Fruit fly (Drosophila melanogaster) whole organism, embryonic: ENCODE results near the gene CG5160.

Source experiments
- Ada2b ChIP-seq: fragments of 200-800 bp; sonication (Bioruptor generic); IDR thresholded peaks from 2 replicates; pipeline ENCODE4 v1.3.6; 2022; ENCODE audit warnings: missing biosample characterization, missing genetic modification characterization
- CG10462 ChIP-seq: fragments of 200-800 bp; sonication (Bioruptor generic); optimal IDR thresholded peaks from 2 replicates; lab custom pipeline; 2016; ENCODE audit warnings: missing biosample characterization, missing genetic modification characterization
- CG10565 ChIP-seq: fragments of 200-800 bp; sonication (Bioruptor generic); optimal IDR thresholded peaks from 3 replicates; lab custom pipeline; 2016; ENCODE audit warnings: missing biosample characterization, mild to moderate bottlenecking, missing genetic modification characterization
- CG10654 ChIP-seq: fragments of 200-800 bp; sonication (Bioruptor generic); optimal IDR thresholded peaks from 2 replicates; lab custom pipeline; 2016; ENCODE audit warnings: missing biosample characterization, missing genetic modification characterization
- CG10979 ChIP-seq: fragments of 200-800 bp; sonication (Bioruptor generic); optimal IDR thresholded peaks from 2 replicates; lab custom pipeline; 2018; ENCODE audit warnings: missing biosample characterization, mild to moderate bottlenecking, missing genetic modification characterization, moderate library complexity
- CG12299 ChIP-seq: fragments of 200-800 bp; sonication (Bioruptor generic); optimal IDR thresholded peaks from 2 replicates; lab custom pipeline; 2018; ENCODE audit warnings: missing biosample characterization, mild to moderate bottlenecking, missing genetic modification characterization
- CG12659 ChIP-seq: fragments of 200-800 bp; sonication (Bioruptor generic); optimal IDR thresholded peaks from 3 replicates; lab custom pipeline; 2017; ENCODE audit warnings: mild to moderate bottlenecking, missing biosample characterization, missing genetic modification reagents, missing genetic modification characterization
- CG13424 ChIP-seq: fragments of 200-800 bp; sonication (Bioruptor generic); optimal IDR thresholded peaks from 2 replicates; lab custom pipeline; 2019; ENCODE audit warnings: missing biosample characterization, mild to moderate bottlenecking, missing genetic modification characterization, moderate library complexity
- CG14441 ChIP-seq: fragments of 200-800 bp; sonication (Bioruptor generic); IDR thresholded peaks from 2 replicates; pipeline ENCODE4 v1.3.6; 2022; ENCODE audit warnings: missing biosample characterization, missing genetic modification characterization
- CG15479 ChIP-seq: fragments of 200-800 bp; sonication (Bioruptor generic); optimal IDR thresholded peaks from 3 replicates; lab custom pipeline; 2019; ENCODE audit warnings: missing biosample characterization, mild to moderate bottlenecking, missing genetic modification characterization, moderate library complexity
- CG15514 ChIP-seq: fragments of 200-800 bp; sonication (Bioruptor generic); optimal IDR thresholded peaks from 3 replicates; lab custom pipeline; 2017; ENCODE audit warnings: missing biosample characterization, missing genetic modification characterization, mild to moderate bottlenecking, moderate library complexity, missing genetic modification reagents
- CG18764 ChIP-seq: fragments of 200-800 bp; sonication (Bioruptor generic); optimal IDR thresholded peaks from 3 replicates; lab custom pipeline; 2016; ENCODE audit warnings: missing biosample characterization, missing genetic modification characterization
- CG2129 ChIP-seq: fragments of 200-800 bp; sonication (Bioruptor generic); IDR thresholded peaks from 2 replicates; pipeline ENCODE4 v1.3.6; 2022; ENCODE audit warnings: missing biosample characterization, missing genetic modification characterization; ENCODE audit not compliant: partially characterized antibody
- CG30403 ChIP-seq: fragments of 200-800 bp; sonication (Bioruptor generic); optimal IDR thresholded peaks from 3 replicates; lab custom pipeline; 2016; ENCODE audit warnings: missing biosample characterization, missing genetic modification characterization
- CG34376 ChIP-seq: fragments of 200-800 bp; sonication (Bioruptor generic); optimal IDR thresholded peaks from 2 replicates; lab custom pipeline; 2018; ENCODE audit warnings: missing biosample characterization, mild to moderate bottlenecking, missing genetic modification characterization
- CG3838 ChIP-seq: fragments of 200-800 bp; sonication (Bioruptor generic); optimal IDR thresholded peaks from 3 replicates; lab custom pipeline; 2016; ENCODE audit warnings: missing biosample characterization, missing genetic modification characterization
- CG7271 ChIP-seq: fragments of 200-800 bp; sonication (Bioruptor generic); optimal IDR thresholded peaks from 2 replicates; lab custom pipeline; 2018; ENCODE audit warnings: missing biosample characterization, mild to moderate bottlenecking, missing genetic modification characterization, moderate library complexity
- CG8089 ChIP-seq: fragments of 200-800 bp; sonication (Bioruptor generic); optimal IDR thresholded peaks from 3 replicates; lab custom pipeline; 2016; ENCODE audit warnings: missing biosample characterization, missing genetic modification characterization
- CG8281 ChIP-seq: fragments of 200-800 bp; sonication (Bioruptor generic); optimal IDR thresholded peaks from 2 replicates; lab custom pipeline; 2018; ENCODE audit warnings: missing biosample characterization, mild to moderate bottlenecking, missing genetic modification characterization, moderate library complexity
- CG8290 ChIP-seq, 3 experiments: fragments of 200-800 bp; sonication (Bioruptor generic); optimal IDR thresholded peaks; 2 replicates each; lab custom pipeline; 2016 to 2019; ENCODE audit warnings: missing biosample characterization in 3 of 3, missing genetic modification characterization in 3 of 3, mild to moderate bottlenecking in 2 of 3, moderate library complexity in 1 of 3
- CG8765 ChIP-seq: fragments of 200-800 bp; sonication (Bioruptor generic); IDR thresholded peaks from 2 replicates; pipeline ENCODE4 v1.3.6; 2022; ENCODE audit warnings: missing biosample characterization, missing genetic modification characterization
- CG9215 ChIP-seq: fragments of 200-800 bp; sonication (Bioruptor generic); IDR thresholded peaks from 2 replicates; pipeline ENCODE4 v1.3.6; 2022; ENCODE audit warnings: missing biosample characterization, missing genetic modification characterization
- Dll ChIP-seq: fragments of 200-800 bp; sonication (Bioruptor generic); IDR thresholded peaks from 4 replicates; pipeline ENCODE4 v1.3.6; 2022; ENCODE audit warnings: missing biosample characterization, missing genetic modification characterization; ENCODE audit not compliant: partially characterized antibody
- Eip74EF ChIP-seq, 2 experiments: fragments of 200-800 bp in 1 of 2; fragments of >200 bp in 1 of 2; sonication (Bioruptor generic) in 1 of 2; optimal IDR thresholded peaks; 2 replicates each; lab custom pipeline; 2017 to 2019; ENCODE audit warnings: missing biosample characterization in 2 of 2, missing genetic modification characterization in 2 of 2, mild to moderate bottlenecking in 1 of 2, moderate library complexity in 1 of 2
- HHEX ChIP-seq: fragments of 200-800 bp; sonication (Bioruptor generic); optimal IDR thresholded peaks from 3 replicates; lab custom pipeline; 2017; ENCODE audit warnings: missing biosample characterization, mild to moderate bottlenecking, missing genetic modification characterization, missing genetic modification reagents
- HLH54F ChIP-seq: fragments of 200-800 bp; sonication (Bioruptor generic); optimal IDR thresholded peaks from 3 replicates; lab custom pipeline; 2016; ENCODE audit warnings: missing biosample characterization, missing genetic modification characterization
- HmgD ChIP-seq: fragments of 200-800 bp; sonication (Bioruptor generic); optimal IDR thresholded peaks from 3 replicates; lab custom pipeline; 2016; ENCODE audit warnings: missing biosample characterization, missing genetic modification characterization
- Hsf ChIP-seq: fragments of 200-800 bp; sonication (Bioruptor generic); optimal IDR thresholded peaks from 3 replicates; lab custom pipeline; 2016; ENCODE audit warnings: missing biosample characterization, missing genetic modification characterization
- Oli ChIP-seq: fragments of 200-800 bp; sonication (Bioruptor generic); optimal IDR thresholded peaks from 2 replicates; lab custom pipeline; 2018; ENCODE audit warnings: missing biosample characterization, mild to moderate bottlenecking, missing genetic modification characterization, moderate library complexity
- Opbp ChIP-seq: fragments of 200-800 bp; sonication (Bioruptor generic); IDR thresholded peaks from 3 replicates; pipeline ENCODE4 v1.3.6; 2022; ENCODE audit warnings: missing biosample characterization, missing genetic modification characterization; ENCODE audit not compliant: partially characterized antibody
- Sox100B ChIP-seq: fragments of 200-800 bp; sonication (Bioruptor generic); optimal IDR thresholded peaks from 3 replicates; lab custom pipeline; 2018; ENCODE audit warnings: missing biosample characterization, mild to moderate bottlenecking, missing genetic modification characterization
- Tbp ChIP-seq: fragments of >200 bp; optimal IDR thresholded peaks from 2 replicates; lab custom pipeline; 2018; ENCODE audit warnings: missing biosample characterization, missing genetic modification characterization
- ara ChIP-seq: fragments of 200-800 bp; sonication (Bioruptor generic); IDR thresholded peaks from 2 replicates; pipeline ENCODE4 v1.3.6; 2022; ENCODE audit warnings: missing biosample characterization, missing genetic modification characterization
- ase ChIP-seq: fragments of 200-800 bp; sonication (Bioruptor generic); IDR thresholded peaks from 3 replicates; pipeline ENCODE4 v1.3.6; 2022; ENCODE audit warnings: missing biosample characterization, missing genetic modification characterization
- bowl ChIP-seq: fragments of 200-800 bp; sonication (Bioruptor generic); IDR thresholded peaks from 2 replicates; pipeline ENCODE4 v1.3.6; 2022; ENCODE audit warnings: missing biosample characterization, missing genetic modification characterization
- dati ChIP-seq: fragments of 200-800 bp; sonication (Bioruptor generic); IDR thresholded peaks from 2 replicates; pipeline ENCODE4 v1.3.6; 2022; ENCODE audit warnings: missing biosample characterization, missing genetic modification characterization
- dm ChIP-seq: fragments of 200-800 bp; sonication (Bioruptor generic); optimal IDR thresholded peaks from 3 replicates; lab custom pipeline; 2016; ENCODE audit warnings: missing biosample characterization, missing genetic modification characterization
- dysf ChIP-seq: fragments of 200-800 bp; sonication (Bioruptor generic); IDR thresholded peaks from 3 replicates; pipeline ENCODE4 v1.3.6; 2022; ENCODE audit warnings: missing biosample characterization, missing genetic modification characterization
- eve ChIP-seq, 2 experiments: fragments of >200 bp; optimal IDR thresholded peaks; 2 replicates each; lab custom pipeline; 2017; ENCODE audit warnings: missing biosample characterization in 2 of 2, missing genetic modification characterization in 2 of 2
- h ChIP-seq: fragments of >200 bp; optimal IDR thresholded peaks from 2 replicates; lab custom pipeline; 2017
- inv ChIP-seq: fragments of 200-800 bp; sonication (Bioruptor generic); IDR thresholded peaks from 2 replicates; pipeline ENCODE4 v1.3.6; 2022; ENCODE audit warnings: missing biosample characterization, missing genetic modification characterization; ENCODE audit not compliant: partially characterized antibody
- kni ChIP-seq: fragments of 200-800 bp; sonication (Bioruptor generic); optimal IDR thresholded peaks from 3 replicates; lab custom pipeline; 2017; ENCODE audit warnings: mild to moderate bottlenecking, missing biosample characterization, missing genetic modification reagents, missing genetic modification characterization
- lab ChIP-seq: fragments of 200-800 bp; sonication (Bioruptor generic); optimal IDR thresholded peaks from 3 replicates; lab custom pipeline; 2017; ENCODE audit warnings: missing biosample characterization, missing genetic modification characterization, mild to moderate bottlenecking, moderate library complexity, missing genetic modification reagents
- luna ChIP-seq: fragments of 200-800 bp; sonication (Bioruptor generic); optimal IDR thresholded peaks from 2 replicates; lab custom pipeline; 2016; ENCODE audit warnings: missing biosample characterization, missing genetic modification characterization
- p53 ChIP-seq: fragments of 200-800 bp; sonication (Bioruptor generic); optimal IDR thresholded peaks from 2 replicates; lab custom pipeline; 2016; ENCODE audit warnings: missing biosample characterization, missing genetic modification characterization
- rib ChIP-seq: fragments of 200-800 bp; sonication (Bioruptor generic); IDR thresholded peaks from 2 replicates; pipeline ENCODE4 v1.3.6; 2022; ENCODE audit warnings: missing biosample characterization, missing genetic modification characterization
- salm ChIP-seq: fragments of 200-800 bp; sonication (Bioruptor generic); optimal IDR thresholded peaks from 2 replicates; lab custom pipeline; 2018; ENCODE audit warnings: missing biosample characterization, mild to moderate bottlenecking, missing genetic modification characterization
- shn ChIP-seq: fragments of 200-800 bp; sonication (Bioruptor generic); optimal IDR thresholded peaks from 3 replicates; lab custom pipeline; 2016; ENCODE audit warnings: missing biosample characterization, missing genetic modification characterization
- trh ChIP-seq: fragments of 200-800 bp; sonication (Bioruptor generic); optimal IDR thresholded peaks from 2 replicates; lab custom pipeline; 2016; ENCODE audit warnings: missing biosample characterization, missing genetic modification characterization

CG5160 gene

dm6 chr2L:7387813-7388558 is 10.6 kb downstream of the CG5160 start, which contains the start of the genes CG5149 and gudu (continued):
- TF ChIP-seq trh (GFP tag; lab: Kevin White, UChicago): no peak
- no peak for TF ChIP-seq CG3838 (GFP tag; lab: Kevin White, UChicago)
- no peak for TF ChIP-seq CG7271
- TF ChIP-seq CG34376 (GFP tag; lab: Kevin White, UChicago): no peak
- no peak for TF ChIP-seq HLH54F
- TF ChIP-seq rib (GFP tag; lab: Robert Waterston, UW): no peak
- TF ChIP-seq ase (GFP tag; lab: Robert Waterston, UW): no peak
- TF ChIP-seq dm (GFP tag; lab: Kevin White, UChicago): peak; percentile 5
- no peak for TF ChIP-seq CG18764 (GFP tag; lab: Kevin White, UChicago)
- TF ChIP-seq CG10654 (GFP tag; lab: Kevin White, UChicago): no peak
- TF ChIP-seq CG10462 (GFP tag; lab: Kevin White, UChicago): no peak
- TF ChIP-seq kni (GFP tag; lab: Kevin White, UChicago): no peak
- TF ChIP-seq shn: no peak
- no peak for TF ChIP-seq Hsf
- no peak for TF ChIP-seq CG30403 (GFP tag; lab: Kevin White, UChicago)
- TF ChIP-seq CG14441 (GFP tag; lab: Robert Waterston, UW): 0 out of 2 replicates have a peak, but pooled peaks have one; percentile 23
- no peak for TF ChIP-seq bowl (GFP tag; lab: Robert Waterston, UW)
- no peak for TF ChIP-seq CG10979 (tag; lab: Kevin White, UChicago)
- no peak for TF ChIP-seq ara
- no peak for TF ChIP-seq HHEX (GFP tag; lab: Kevin White, UChicago)
- no peak for TF ChIP-seq CG13424 (tag; lab: Kevin White, UChicago)
- TF ChIP-seq CG8281 (tag; lab: Kevin White, UChicago): no peak
- TF ChIP-seq Tbp (GFP tag; lab: Kevin White, UChicago): no peak
- no peak for TF ChIP-seq CG15479
- peak; percentile 51 for TF ChIP-seq CG8765 (GFP tag; lab: Robert Waterston, UW)
- no peak for TF ChIP-seq Sox100B
- peak; percentile 89 for TF ChIP-seq inv (GFP tag; lab: Robert Waterston, UW)
- TF ChIP-seq CG8089 (GFP tag; lab: Kevin White, UChicago): no peak
- peak; percentile 24 for TF ChIP-seq HmgD
- TF ChIP-seq CG2129 (GFP tag; lab: Robert Waterston, UW): peak; percentile 51
- peak; percentile 65 for TF ChIP-seq CG15514
- no peak for TF ChIP-seq CG9215
- no peak for TF ChIP-seq luna (GFP tag; lab: Kevin White, UChicago)
- peak; percentile 21 for TF ChIP-seq CG8290 (GFP tag; optimal IDR thresholded peaks at IDR 0.05; lab: Kevin White, UChicago)
- no peak for TF ChIP-seq CG8290 (tag; optimal IDR thresholded peaks at IDR 0.05; lab: Kevin White, UChicago)
- TF ChIP-seq Eip74EF (GFP tag; optimal IDR thresholded peaks at IDR 0.05; lab: Kevin White, UChicago): no peak
- no peak for TF ChIP-seq p53 (GFP tag; lab: Kevin White, UChicago)
- no peak for TF ChIP-seq dati (GFP tag; lab: Robert Waterston, UW)
- TF ChIP-seq eve (GFP tag; optimal IDR thresholded peaks at IDR 0.05; lab: Kevin White, UChicago): no peak
- no peak for TF ChIP-seq CG10565 (GFP tag; lab: Kevin White, UChicago)
- TF ChIP-seq lab (GFP tag; lab: Kevin White, UChicago): peak; percentile 7
- no peak for TF ChIP-seq dysf
- TF ChIP-seq CG12299 (tag; lab: Kevin White, UChicago): no peak
- no peak for TF ChIP-seq Oli (tag; lab: Kevin White, UChicago)
- TF ChIP-seq Dll (GFP tag; lab: Robert Waterston, UW): peak; percentile 90
- no peak for TF ChIP-seq h (lab: Kevin White, UChicago)
- no peak for TF ChIP-seq salm
- peak; percentile 95 for TF ChIP-seq Opbp (GFP tag; lab: Robert Waterston, UW)
- TF ChIP-seq Ada2b (GFP tag; lab: Robert Waterston, UW): 0 out of 2 replicates have a peak, but pooled peaks have one; percentile 18
- peak; percentile 65 for TF ChIP-seq CG12659
